Worm (Caenorhabditis elegans) whole organism, L3 larva: ENCODE results near the gene eef-1B.2.

Experiments
- R02D3.7 ChIP-seq: fragments of 150-350 bp; optimal IDR thresholded peaks from 2 replicates; lab custom pipeline; 2014; ENCODE audit warnings: missing biosample characterization, missing genetic modification characterization
- fkh-10 ChIP-seq: sonication (generic microtip); optimal IDR thresholded peaks from 2 replicates; lab custom pipeline; 2017; ENCODE audit warnings: missing biosample characterization, missing genetic modification reagents, missing genetic modification characterization
- snpc-4 ChIP-seq: fragments of 150-350 bp; optimal IDR thresholded peaks from 2 replicates; lab custom pipeline; 2014; ENCODE audit warnings: missing biosample characterization, missing genetic modification characterization

DNA sequence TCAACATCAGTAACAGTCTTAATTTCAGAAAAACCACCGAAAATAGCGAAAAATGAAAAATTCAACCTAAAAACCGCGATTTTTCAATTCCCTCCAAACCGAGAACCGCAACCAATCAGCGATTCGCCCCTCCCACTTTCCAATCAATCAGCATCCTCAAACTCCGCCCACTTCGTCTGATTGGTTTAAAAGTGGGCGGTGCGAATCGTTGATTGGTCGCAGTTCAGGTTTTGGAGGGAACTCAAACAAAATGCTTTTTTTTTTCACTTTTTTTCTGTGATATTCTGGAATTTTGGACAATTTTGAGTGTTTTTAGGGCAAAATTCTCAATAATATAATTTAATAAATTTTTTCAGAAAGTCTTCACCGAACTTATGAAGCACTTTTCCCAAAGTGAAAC, 9.2 kb upstream of the eef-1B.2 start:
- TF ChIP-seq snpc-4 (no peak), R02D3.7 (tag; lab: Kevin White, UChicago) (no peak), fkh-10 (no peak)
